Worm (Caenorhabditis elegans) whole organism, midembryonic: Measurements from ENCODE around the gene cyl-1.

ENCODE experiments used
- T22C8.4 ChIP-seq: fragments of 200-800 bp; sonication (Bioruptor generic); IDR thresholded peaks from 2 replicates; pipeline ENCODE4 v1.3.6; 2022; ENCODE audit warnings: missing genetic modification characterization, missing compliant biosample characterization
- cog-1 ChIP-seq: sonication (generic microtip); optimal IDR thresholded peaks from 2 replicates; lab custom pipeline; 2016; ENCODE audit warnings: missing genetic modification characterization, missing compliant biosample characterization
- flt-1 ChIP-seq: fragments of 200-800 bp; sonication (Bioruptor generic); IDR thresholded peaks from 2 replicates; pipeline ENCODE4 v1.3.6; 2022; ENCODE audit warnings: missing genetic modification characterization, missing compliant biosample characterization
- klf-2 ChIP-seq: fragments of 200-800 bp; sonication (Bioruptor generic); conservative IDR thresholded peaks from 2 replicates; pipeline ENCODE4 v1.3.6; 2022; ENCODE audit warnings: missing genetic modification reagents, missing genetic modification characterization, missing compliant biosample characterization
- med-1 ChIP-seq: sonication (generic microtip); optimal IDR thresholded peaks from 2 replicates; lab custom pipeline; 2017; ENCODE audit warnings: missing genetic modification characterization, mild to moderate bottlenecking, missing compliant biosample characterization, antibody characterized with exemption, missing genetic modification reagents; ENCODE audit not compliant: insufficient read depth
- ref-1 ChIP-seq: fragments of 200-800 bp; sonication (Bioruptor generic); conservative IDR thresholded peaks from 2 replicates; pipeline ENCODE4 v1.3.6; 2022; ENCODE audit warnings: missing genetic modification reagents, missing genetic modification characterization, missing compliant biosample characterization
- tab-1 ChIP-seq: fragments of 200-800 bp; sonication (Bioruptor generic); IDR thresholded peaks from 2 replicates; pipeline ENCODE4 v1.3.6; 2022; ENCODE audit warnings: missing genetic modification characterization, missing compliant biosample characterization
- ztf-23 ChIP-seq: fragments of 200-800 bp; sonication (Bioruptor generic); IDR thresholded peaks from 2 replicates; pipeline ENCODE4 v1.3.6; 2022; ENCODE audit warnings: missing genetic modification reagents, missing genetic modification characterization, missing compliant biosample characterization
- ztf-29 ChIP-seq: fragments of 200-800 bp; sonication (Bioruptor generic); IDR thresholded peaks from 2 replicates; pipeline ENCODE4 v1.3.6; 2022; ENCODE audit warnings: missing genetic modification reagents, missing genetic modification characterization, missing compliant biosample characterization

Gene cyl-1

DNA sequence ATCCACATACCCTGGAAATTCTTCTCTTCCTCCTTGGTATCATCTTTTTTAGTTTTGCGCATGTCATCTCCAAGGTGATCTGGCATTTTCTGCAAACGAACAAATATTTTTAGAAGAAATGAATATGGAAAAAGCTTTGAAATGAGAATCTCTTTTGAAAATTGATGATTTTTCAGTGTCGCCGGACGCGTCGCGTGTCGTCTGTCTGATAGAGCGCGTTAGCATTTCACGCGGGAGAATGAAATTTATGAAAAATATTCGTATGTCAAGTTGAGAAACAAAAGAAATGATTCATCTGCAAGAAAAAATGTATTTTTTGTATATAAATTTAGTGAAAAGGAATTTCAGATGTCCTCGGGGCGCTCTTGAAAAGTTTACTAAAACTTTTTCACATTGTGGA is 11.2 kb downstream of the cyl-1 start, which contains the start of gene rpt-1:
TSS of gene rpt-1 (minus strand) at position 89 of the 400 bp plus-strand sequence.
- no peak for TF ChIP-seq tab-1 (GFP tag; lab: Robert Waterston, UW)
- TF ChIP-seq cog-1 (tag; lab: Kevin White, UChicago): no peak
- TF ChIP-seq med-1 (GFP tag; lab: Kevin White, UChicago): no peak
- TF ChIP-seq ztf-23 (GFP tag; lab: Robert Waterston, UW): no peak
- TF ChIP-seq klf-2 (GFP tag; lab: Robert Waterston, UW): no peak
- 0 out of 2 replicates have a peak, but pooled peaks have one; percentile 26 for TF ChIP-seq flt-1 (GFP tag; lab: Robert Waterston, UW)
- no peak for TF ChIP-seq T22C8.4
- TF ChIP-seq ref-1: no peak

DNA sequence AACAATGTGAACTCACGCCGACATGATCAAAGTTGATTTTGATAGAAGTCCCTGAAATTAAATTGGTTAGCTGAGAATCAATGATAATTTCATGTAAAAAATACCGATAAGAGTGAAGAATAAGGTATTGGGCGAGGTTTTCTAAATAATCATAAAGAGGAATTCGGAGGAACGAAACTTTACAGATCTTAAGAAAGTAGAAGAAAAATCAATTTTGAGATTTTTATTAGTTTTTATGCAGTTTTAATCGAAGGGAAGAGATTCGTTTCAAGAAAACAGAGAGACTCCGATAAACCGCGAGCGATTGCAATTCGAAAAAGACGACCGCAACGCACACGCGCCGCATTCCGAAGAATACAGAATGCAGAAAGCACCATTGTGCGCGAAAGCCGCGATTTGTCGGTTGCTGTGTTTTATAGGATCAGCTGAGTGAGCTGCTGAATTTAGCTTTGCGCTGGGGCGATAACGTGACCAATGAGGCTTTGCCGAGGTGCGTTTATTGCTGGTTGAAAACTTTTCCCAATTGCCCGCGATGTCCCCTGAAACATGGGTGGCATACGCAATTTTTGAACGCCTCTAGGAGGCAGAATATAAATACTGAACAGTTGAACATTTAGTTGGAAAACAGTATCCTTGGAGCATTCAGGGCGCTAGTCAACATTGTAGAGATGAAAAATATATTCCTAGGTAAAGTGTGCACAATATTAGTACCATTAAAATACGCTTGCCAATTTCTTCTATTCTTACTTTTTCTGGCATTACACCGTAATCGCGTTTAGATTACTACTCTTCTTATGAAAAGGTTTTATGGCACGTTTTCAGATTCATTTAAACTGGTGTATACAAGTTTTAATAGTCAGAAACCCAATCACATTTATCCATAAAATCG is 13.6 kb downstream of the cyl-1 start, which contains the start of gene snr-4:
TSS of gene snr-4 (minus strand) at position 51 of the 889 bp plus-strand sequence.
- TF ChIP-seq cog-1 (tag; lab: Kevin White, UChicago): peak; percentile 28
- peak; percentile 41; the same call in 1 of the 2 replicates for TF ChIP-seq ref-1
- no peak for TF ChIP-seq T22C8.4
- no peak for TF ChIP-seq klf-2 (GFP tag; lab: Robert Waterston, UW)
- TF ChIP-seq ztf-29 (GFP tag; lab: Robert Waterston, UW): peak; percentile 94
- no peak for TF ChIP-seq med-1 (GFP tag; lab: Kevin White, UChicago)
- peak; percentile 75; the same call in 1 of the 2 replicates for TF ChIP-seq ztf-23 (GFP tag; lab: Robert Waterston, UW)
- TF ChIP-seq tab-1 (GFP tag; lab: Robert Waterston, UW): 0 out of 2 replicates have a peak, but pooled peaks have one; percentile 72
- peak; percentile 87 for TF ChIP-seq flt-1 (GFP tag; lab: Robert Waterston, UW)

DNA sequence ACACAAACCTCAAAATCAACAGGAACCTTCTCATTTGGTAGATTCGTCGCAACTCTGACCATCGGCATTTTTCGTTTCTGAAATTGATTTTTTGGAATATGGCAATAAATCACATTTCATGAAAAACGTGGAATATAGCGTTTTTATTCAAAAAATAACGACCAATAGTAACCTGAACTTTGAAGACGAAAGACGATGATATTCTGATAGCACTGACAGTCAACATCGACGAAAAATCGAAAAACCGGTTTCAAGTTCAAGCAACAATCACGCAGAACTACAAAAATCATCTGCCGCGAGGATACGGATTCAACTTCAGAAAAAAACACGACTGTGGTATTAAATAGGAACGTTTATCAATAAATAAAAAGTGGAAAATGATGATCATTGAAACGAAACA is 15.3 kb downstream of the cyl-1 start, which contains the start of gene mif-2:
TSS of gene mif-2 (minus strand) at position 281 of the 400 bp plus-strand sequence.
- no peak for TF ChIP-seq cog-1 (tag; lab: Kevin White, UChicago)
- no peak for TF ChIP-seq ztf-23 (GFP tag; lab: Robert Waterston, UW)
- no peak for TF ChIP-seq flt-1 (GFP tag; lab: Robert Waterston, UW)
- TF ChIP-seq ref-1: no peak
- no peak for TF ChIP-seq T22C8.4
- no peak for TF ChIP-seq tab-1 (GFP tag; lab: Robert Waterston, UW)
- no peak for TF ChIP-seq ztf-29 (GFP tag; lab: Robert Waterston, UW)
- TF ChIP-seq klf-2 (GFP tag; lab: Robert Waterston, UW): no peak
- TF ChIP-seq med-1 (GFP tag; lab: Kevin White, UChicago): no peak

DNA sequence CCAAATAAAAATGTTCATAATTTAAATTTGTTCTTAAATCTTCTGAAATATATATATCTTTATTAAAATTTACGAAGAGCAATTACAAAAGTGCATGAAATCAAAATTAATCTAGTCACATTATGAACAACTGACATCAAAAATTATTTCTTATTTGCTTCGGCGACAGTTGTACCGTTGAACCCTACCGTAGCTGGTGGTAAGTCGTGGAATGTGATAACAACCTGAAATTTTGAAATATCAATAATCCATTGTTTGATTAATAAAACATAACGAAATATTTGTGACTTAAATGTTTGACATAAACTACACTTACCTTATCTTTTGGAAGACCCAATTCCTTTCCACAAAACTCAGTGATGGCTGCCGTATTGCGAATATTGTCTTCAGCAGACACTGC is 16.8 kb downstream of the cyl-1 start:
- TF ChIP-seq klf-2 (GFP tag; lab: Robert Waterston, UW): no peak
- TF ChIP-seq ref-1: no peak
- no peak for TF ChIP-seq med-1 (GFP tag; lab: Kevin White, UChicago)
- TF ChIP-seq tab-1 (GFP tag; lab: Robert Waterston, UW): no peak
- no peak for TF ChIP-seq flt-1 (GFP tag; lab: Robert Waterston, UW)
- TF ChIP-seq ztf-23 (GFP tag; lab: Robert Waterston, UW): no peak
- no peak for TF ChIP-seq cog-1 (tag; lab: Kevin White, UChicago)
- TF ChIP-seq ztf-29 (GFP tag; lab: Robert Waterston, UW): no peak
- TF ChIP-seq T22C8.4: no peak

DNA sequence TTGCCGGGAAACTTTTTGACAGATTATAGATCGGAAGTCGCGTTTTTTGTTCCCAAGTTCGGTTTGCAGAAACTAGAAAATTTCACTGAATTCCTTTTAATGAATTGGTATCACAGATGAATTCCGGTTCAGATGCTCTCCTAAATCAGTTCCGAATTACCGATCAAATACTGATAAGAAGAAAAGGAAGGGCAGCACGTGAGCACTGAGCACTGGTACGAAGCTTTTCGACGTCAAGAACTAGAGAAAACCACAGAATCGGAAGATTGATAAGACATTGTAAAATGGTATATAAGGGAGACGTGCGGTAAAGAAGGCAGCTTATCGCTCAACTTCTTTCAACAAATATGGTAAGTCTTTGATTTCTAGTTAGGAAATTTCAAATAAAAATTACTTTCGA is 18.3 kb downstream of the cyl-1 start, which contains the start of gene cpr-1:
TSS of gene cpr-1 (plus strand) at position 319 of the 400 bp plus-strand sequence.
- TF ChIP-seq ref-1 (no peak), flt-1 (GFP tag; lab: Robert Waterston, UW) (no peak), med-1 (GFP tag; lab: Kevin White, UChicago) (no peak), ztf-23 (GFP tag; lab: Robert Waterston, UW) (no peak), cog-1 (tag; lab: Kevin White, UChicago) (no peak), klf-2 (GFP tag; lab: Robert Waterston, UW) (no peak), tab-1 (GFP tag; lab: Robert Waterston, UW) (no peak), T22C8.4 (no peak), ztf-29 (GFP tag; lab: Robert Waterston, UW) (no peak)

DNA sequence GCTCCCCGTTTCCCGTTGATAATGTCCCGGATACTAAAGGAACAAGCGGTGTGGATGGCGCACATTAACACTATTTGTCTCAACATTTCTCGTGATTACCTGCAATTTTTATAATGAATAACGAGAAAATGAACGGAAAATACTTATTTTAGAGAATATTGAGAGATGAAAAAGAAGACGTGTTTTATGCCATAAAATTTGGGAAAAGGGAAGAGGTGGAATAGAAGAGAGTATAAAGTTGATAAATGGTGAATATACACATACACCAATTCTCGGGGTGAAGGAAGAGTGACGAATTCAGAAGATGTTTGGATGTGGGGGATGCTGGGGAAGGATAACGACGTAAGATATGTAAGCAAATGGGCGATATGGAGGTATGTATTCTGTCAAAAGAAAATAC is 28.8 kb downstream of the cyl-1 start, which contains the start of gene F58H1.7:
TSS of gene F58H1.7 (minus strand) at position 101 of the 400 bp plus-strand sequence.
- no peak for TF ChIP-seq med-1 (GFP tag; lab: Kevin White, UChicago)
- no peak for TF ChIP-seq ref-1
- TF ChIP-seq tab-1 (GFP tag; lab: Robert Waterston, UW): no peak
- no peak for TF ChIP-seq klf-2 (GFP tag; lab: Robert Waterston, UW)
- TF ChIP-seq cog-1 (tag; lab: Kevin White, UChicago): no peak
- no peak for TF ChIP-seq T22C8.4
- TF ChIP-seq flt-1 (GFP tag; lab: Robert Waterston, UW): no peak
- TF ChIP-seq ztf-29 (GFP tag; lab: Robert Waterston, UW): no peak
- no peak for TF ChIP-seq ztf-23 (GFP tag; lab: Robert Waterston, UW)

DNA sequence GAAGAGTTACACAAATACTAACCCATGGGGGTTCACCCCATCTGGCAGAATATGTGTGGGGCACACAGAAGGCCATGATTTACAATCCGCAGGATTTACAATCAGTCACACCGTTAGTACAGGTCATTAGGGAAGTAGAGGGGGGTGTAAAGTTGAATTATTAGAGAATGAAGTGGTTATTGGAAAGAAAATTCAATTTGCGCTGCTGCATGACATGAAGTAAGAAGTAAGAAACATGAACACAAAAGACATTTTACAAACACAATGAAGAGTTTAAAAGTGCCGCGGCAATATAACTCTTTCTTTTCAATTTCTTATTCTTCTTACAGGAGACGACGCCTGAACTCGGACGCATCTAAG is 32.7 kb downstream of the cyl-1 start:
- TF ChIP-seq ref-1 (no peak), med-1 (GFP tag; lab: Kevin White, UChicago) (no peak), cog-1 (tag; lab: Kevin White, UChicago) (no peak), T22C8.4 (no peak), ztf-29 (GFP tag; lab: Robert Waterston, UW) (no peak), tab-1 (GFP tag; lab: Robert Waterston, UW) (no peak), flt-1 (GFP tag; lab: Robert Waterston, UW) (no peak), ztf-23 (GFP tag; lab: Robert Waterston, UW) (no peak), klf-2 (GFP tag; lab: Robert Waterston, UW) (no peak)

DNA sequence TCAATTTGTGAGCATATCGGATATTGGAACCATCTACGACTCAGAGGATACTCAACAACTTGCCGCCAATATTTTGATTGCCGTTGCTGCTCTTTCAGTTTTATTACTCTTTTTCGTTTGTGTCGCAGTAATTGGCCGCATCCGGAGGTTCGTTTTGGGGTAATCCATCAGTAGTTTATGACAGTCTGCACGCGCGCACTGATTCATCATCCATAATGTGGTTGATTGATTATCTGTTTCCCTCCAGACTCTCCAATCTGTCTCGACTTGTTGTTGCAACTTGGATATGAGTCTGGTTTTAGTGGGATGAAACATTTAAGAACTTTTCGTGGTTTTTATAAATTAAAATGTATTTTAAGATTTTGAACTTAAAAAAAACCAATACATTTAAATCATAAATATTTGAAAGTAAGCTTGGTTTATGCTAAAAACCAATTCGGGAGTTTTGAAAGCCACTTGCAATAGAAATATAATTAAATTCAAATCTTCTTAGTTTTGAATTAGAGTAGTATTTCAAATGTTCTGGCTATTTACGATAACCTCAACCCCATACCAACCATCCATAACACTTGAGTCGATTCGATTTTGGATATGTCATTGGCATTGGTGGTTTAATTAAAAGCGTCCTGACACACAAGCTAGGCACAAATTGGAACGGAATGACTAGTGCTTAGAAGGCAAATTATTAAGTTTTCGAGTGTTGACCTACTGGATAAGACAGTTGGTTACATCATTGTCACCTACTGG is 33.3 kb downstream of the cyl-1 start:
- no peak for TF ChIP-seq ztf-23 (GFP tag; lab: Robert Waterston, UW)
- TF ChIP-seq med-1 (GFP tag; lab: Kevin White, UChicago): no peak
- no peak for TF ChIP-seq tab-1 (GFP tag; lab: Robert Waterston, UW)
- no peak for TF ChIP-seq ztf-29 (GFP tag; lab: Robert Waterston, UW)
- no peak for TF ChIP-seq ref-1
- no peak for TF ChIP-seq klf-2 (GFP tag; lab: Robert Waterston, UW)
- no peak for TF ChIP-seq cog-1 (tag; lab: Kevin White, UChicago)
- TF ChIP-seq T22C8.4: no peak
- no peak for TF ChIP-seq flt-1 (GFP tag; lab: Robert Waterston, UW)
